Fruit fly (Drosophila melanogaster) whole organism, prepupa: ENCODE measurements around the gene His4r.

Source experiments
- Blimp-1 ChIP-seq: fragments of 200-800 bp; sonication (Bioruptor generic); optimal IDR thresholded peaks from 3 replicates; lab custom pipeline; 2017; ENCODE audit warnings: missing biosample characterization, missing genetic modification characterization, mild to moderate bottlenecking, moderate library complexity, missing genetic modification reagents
- CG10669 ChIP-seq: fragments of 200-800 bp; sonication (Bioruptor generic); optimal IDR thresholded peaks from 3 replicates; lab custom pipeline; 2018; ENCODE audit warnings: missing biosample characterization, mild to moderate bottlenecking, missing genetic modification characterization, moderate library complexity
- CG11294 ChIP-seq: fragments of 200-800 bp; sonication (Bioruptor generic); IDR thresholded peaks from 2 replicates; pipeline ENCODE4 v1.3.6; 2022; ENCODE audit warnings: missing biosample characterization, missing genetic modification characterization
- CG11762 ChIP-seq: fragments of 200-800 bp; sonication (Bioruptor generic); optimal IDR thresholded peaks from 3 replicates; lab custom pipeline; 2016; ENCODE audit warnings: missing biosample characterization, missing genetic modification characterization; ENCODE audit not compliant: insufficient read depth
- CG11902 ChIP-seq: fragments of 200-800 bp; sonication (Bioruptor generic); optimal IDR thresholded peaks from 3 replicates; lab custom pipeline; 2016; ENCODE audit warnings: missing biosample characterization, missing genetic modification characterization
- CG15336 ChIP-seq: fragments of 200-800 bp; sonication (Bioruptor generic); IDR thresholded peaks from 2 replicates; pipeline ENCODE4 v1.3.6; 2022; ENCODE audit warnings: missing biosample characterization, missing genetic modification characterization
- CG1621 ChIP-seq: fragments of 200-800 bp; sonication (Bioruptor generic); optimal IDR thresholded peaks from 3 replicates; lab custom pipeline; 2018; ENCODE audit warnings: missing biosample characterization, mild to moderate bottlenecking, missing genetic modification characterization
- CG16779 ChIP-seq: fragments of 200-800 bp; sonication (Bioruptor generic); optimal IDR thresholded peaks from 3 replicates; lab custom pipeline; 2017; ENCODE audit warnings: missing biosample characterization, mild to moderate bottlenecking, missing genetic modification characterization
- CG3032 ChIP-seq: fragments of 200-800 bp; optimal IDR thresholded peaks from 2 replicates; lab custom pipeline; 2019; ENCODE audit warnings: missing biosample characterization, mild to moderate bottlenecking, missing genetic modification characterization, moderate library complexity
- CG32006 ChIP-seq: fragments of 200-800 bp; sonication (Bioruptor generic); optimal IDR thresholded peaks from 3 replicates; lab custom pipeline; 2017; ENCODE audit warnings: missing biosample characterization, mild to moderate bottlenecking, missing genetic modification characterization
- CG34406 ChIP-seq: fragments of 200-800 bp; sonication (Bioruptor generic); optimal IDR thresholded peaks from 3 replicates; lab custom pipeline; 2016; ENCODE audit warnings: missing biosample characterization, missing genetic modification characterization
- CG3919 ChIP-seq: fragments of 200-800 bp; sonication (Bioruptor generic); optimal IDR thresholded peaks from 3 replicates; lab custom pipeline; 2016; ENCODE audit warnings: missing biosample characterization, missing genetic modification characterization
- CG4318 ChIP-seq: fragments of 200-800 bp; sonication (Bioruptor generic); optimal IDR thresholded peaks from 3 replicates; lab custom pipeline; 2017; ENCODE audit warnings: missing biosample characterization, mild to moderate bottlenecking, missing genetic modification characterization
- CG6163 ChIP-seq: fragments of 200-800 bp; sonication (Bioruptor generic); IDR thresholded peaks from 3 replicates; pipeline ENCODE4 v1.3.6; 2022; ENCODE audit warnings: missing biosample characterization, missing genetic modification characterization
- CG6276 ChIP-seq: fragments of 200-800 bp; sonication (Bioruptor generic); optimal IDR thresholded peaks from 2 replicates; lab custom pipeline; 2017; ENCODE audit warnings: missing biosample characterization, mild to moderate bottlenecking, missing genetic modification characterization
- CG6792 ChIP-seq: fragments of 200-800 bp; sonication (Bioruptor generic); optimal IDR thresholded peaks from 3 replicates; lab custom pipeline; 2016; ENCODE audit warnings: missing biosample characterization, missing genetic modification characterization
- CG6854 ChIP-seq: fragments of 200-800 bp; sonication (Bioruptor generic); optimal IDR thresholded peaks from 2 replicates; lab custom pipeline; 2017; ENCODE audit warnings: missing biosample characterization, mild to moderate bottlenecking, missing genetic modification characterization
- CG7368 ChIP-seq: fragments of 200-800 bp; sonication (Bioruptor generic); optimal IDR thresholded peaks from 3 replicates; lab custom pipeline; 2016; ENCODE audit warnings: missing biosample characterization, missing genetic modification characterization
- CG8119 ChIP-seq: fragments of 200-800 bp; sonication (Bioruptor generic); IDR thresholded peaks from 3 replicates; pipeline ENCODE4 v1.3.6; 2022; ENCODE audit warnings: missing biosample characterization, missing genetic modification characterization
- CG8319 ChIP-seq: fragments of 200-800 bp; sonication (Bioruptor generic); optimal IDR thresholded peaks from 3 replicates; lab custom pipeline; 2016; ENCODE audit warnings: missing biosample characterization, missing genetic modification characterization
- CG9139 ChIP-seq: fragments of 200-800 bp; sonication (Bioruptor generic); optimal IDR thresholded peaks from 3 replicates; lab custom pipeline; 2017; ENCODE audit warnings: missing biosample characterization, mild to moderate bottlenecking, missing genetic modification characterization
- Eip93F ChIP-seq: fragments of 200-800 bp; sonication (Bioruptor generic); optimal IDR thresholded peaks from 2 replicates; lab custom pipeline; 2016; ENCODE audit warnings: missing biosample characterization, mild to moderate bottlenecking, missing genetic modification characterization
- Ets21C ChIP-seq: fragments of 200-800 bp; sonication (Bioruptor generic); optimal IDR thresholded peaks from 3 replicates; lab custom pipeline; 2016; ENCODE audit warnings: missing biosample characterization, missing genetic modification characterization
- Ets96B ChIP-seq: fragments of 200-800 bp; optimal IDR thresholded peaks from 2 replicates; lab custom pipeline; 2019; ENCODE audit warnings: missing biosample characterization, mild to moderate bottlenecking, missing genetic modification characterization, moderate library complexity
- Gug ChIP-seq: fragments of 200-800 bp; sonication (Bioruptor generic); IDR thresholded peaks from 2 replicates; pipeline ENCODE4 v1.3.6; 2022; ENCODE audit warnings: missing biosample characterization, missing genetic modification characterization
- Hr38 ChIP-seq: sonication (Bioruptor generic); optimal IDR thresholded peaks from 2 replicates; lab custom pipeline; 2016; ENCODE audit warnings: missing biosample characterization, missing genetic modification characterization
- Hr39 ChIP-seq: fragments of 200-800 bp; sonication (Bioruptor generic); optimal IDR thresholded peaks from 2 replicates; lab custom pipeline; 2016; ENCODE audit warnings: missing biosample characterization, missing genetic modification characterization
- Hr4 ChIP-seq: fragments of 200-800 bp; sonication (Bioruptor generic); optimal IDR thresholded peaks from 3 replicates; lab custom pipeline; 2016; ENCODE audit warnings: missing biosample characterization, missing genetic modification characterization
- Lpt ChIP-seq: fragments of 200-800 bp; sonication (Bioruptor generic); optimal IDR thresholded peaks from 3 replicates; lab custom pipeline; 2016; ENCODE audit warnings: missing biosample characterization, missing genetic modification characterization
- Met ChIP-seq: fragments of 200-800 bp; sonication (Bioruptor generic); optimal IDR thresholded peaks from 3 replicates; lab custom pipeline; 2016; ENCODE audit warnings: missing biosample characterization, missing genetic modification characterization
- OdsH ChIP-seq: fragments of 200-800 bp; sonication (Bioruptor generic); optimal IDR thresholded peaks from 3 replicates; lab custom pipeline; 2016; ENCODE audit warnings: missing biosample characterization, missing genetic modification characterization
- Smox ChIP-seq: fragments of 200-800 bp; sonication (Bioruptor generic); optimal IDR thresholded peaks from 3 replicates; lab custom pipeline; 2016; ENCODE audit warnings: missing biosample characterization, missing genetic modification characterization
- Sox102F ChIP-seq: fragments of 200-800 bp; sonication (Bioruptor generic); optimal IDR thresholded peaks from 2 replicates; lab custom pipeline; 2016; ENCODE audit warnings: missing biosample characterization, mild to moderate bottlenecking, missing genetic modification characterization
- Sox14 ChIP-seq: fragments of 200-800 bp; sonication (Bioruptor generic); optimal IDR thresholded peaks from 3 replicates; lab custom pipeline; 2016; ENCODE audit warnings: missing biosample characterization, missing genetic modification characterization
- Sox15 ChIP-seq: fragments of 200-800 bp; sonication (Bioruptor generic); optimal IDR thresholded peaks from 3 replicates; lab custom pipeline; 2016; ENCODE audit warnings: missing biosample characterization, missing genetic modification characterization
- achi ChIP-seq: fragments of 200-800 bp; sonication (Bioruptor generic); optimal IDR thresholded peaks from 3 replicates; lab custom pipeline; 2016; ENCODE audit warnings: missing biosample characterization, missing genetic modification characterization
- acj6 ChIP-seq: fragments of 200-800 bp; sonication (Bioruptor generic); optimal IDR thresholded peaks from 3 replicates; lab custom pipeline; 2016; ENCODE audit warnings: missing biosample characterization, missing genetic modification characterization
- cyc ChIP-seq: fragments of 200-800 bp; sonication (Bioruptor generic); optimal IDR thresholded peaks from 3 replicates; lab custom pipeline; 2016; ENCODE audit warnings: missing biosample characterization, missing genetic modification characterization
- dac ChIP-seq: fragments of 200-800 bp; sonication (Bioruptor generic); optimal IDR thresholded peaks from 2 replicates; lab custom pipeline; 2017; ENCODE audit warnings: missing biosample characterization, mild to moderate bottlenecking, missing genetic modification characterization
- dsx ChIP-seq: fragments of 200-800 bp; optimal IDR thresholded peaks from 3 replicates; lab custom pipeline; 2019; ENCODE audit warnings: missing biosample characterization, mild to moderate bottlenecking, missing genetic modification characterization, moderate library complexity; ENCODE audit not compliant: poor library complexity, severe bottlenecking
- esn ChIP-seq: fragments of 200-800 bp; sonication (Bioruptor generic); optimal IDR thresholded peaks from 2 replicates; lab custom pipeline; 2016; ENCODE audit warnings: missing biosample characterization, mild to moderate bottlenecking, missing genetic modification characterization, moderate library complexity
- fd59A ChIP-seq: fragments of 200-800 bp; sonication (Bioruptor generic); optimal IDR thresholded peaks from 2 replicates; lab custom pipeline; 2017; ENCODE audit warnings: missing biosample characterization, mild to moderate bottlenecking, missing genetic modification characterization, missing genetic modification reagents
- fd85E ChIP-seq: fragments of 200-800 bp; sonication (Bioruptor generic); optimal IDR thresholded peaks from 3 replicates; lab custom pipeline; 2016; ENCODE audit warnings: missing biosample characterization, missing genetic modification characterization
- fkh ChIP-seq: fragments of 200-800 bp; sonication (Bioruptor generic); optimal IDR thresholded peaks from 3 replicates; lab custom pipeline; 2017; ENCODE audit warnings: missing biosample characterization, mild to moderate bottlenecking, missing genetic modification characterization, moderate library complexity
- net ChIP-seq: fragments of 200-800 bp; sonication (Bioruptor generic); optimal IDR thresholded peaks from 3 replicates; lab custom pipeline; 2016; ENCODE audit warnings: missing biosample characterization, missing genetic modification characterization
- pdm3 ChIP-seq: fragments of 200-800 bp; sonication (Bioruptor generic); optimal IDR thresholded peaks from 3 replicates; lab custom pipeline; 2016; ENCODE audit warnings: missing biosample characterization, missing genetic modification characterization
- salr ChIP-seq, 2 experiments: fragments of 200-800 bp; sonication (Bioruptor generic); optimal IDR thresholded peaks; 3 replicates each; lab custom pipeline; 2016 to 2018; ENCODE audit warnings: missing biosample characterization in 2 of 2, missing genetic modification characterization in 2 of 2, mild to moderate bottlenecking in 1 of 2
- spab ChIP-seq: fragments of 200-800 bp; sonication (Bioruptor generic); optimal IDR thresholded peaks from 2 replicates; lab custom pipeline; 2017; ENCODE audit warnings: missing biosample characterization, mild to moderate bottlenecking, missing genetic modification characterization, missing genetic modification reagents
- ss ChIP-seq, 2 experiments: fragments of 200-800 bp; sonication (Bioruptor generic); optimal IDR thresholded peaks; 2 replicates in 1 of 2; 3 replicates in 1 of 2; lab custom pipeline; 2017 to 2018; ENCODE audit warnings: mild to moderate bottlenecking in 2 of 2, missing biosample characterization in 2 of 2, missing genetic modification characterization in 2 of 2, moderate library complexity in 1 of 2
- svp ChIP-seq: fragments of 200-800 bp; sonication (Bioruptor generic); peaks from one replicate; lab custom pipeline; 2016; ENCODE audit warnings: missing biosample characterization, missing genetic modification characterization
- topi ChIP-seq: fragments of 200-800 bp; sonication (Bioruptor generic); optimal IDR thresholded peaks from 3 replicates; lab custom pipeline; 2016; ENCODE audit warnings: missing biosample characterization, missing genetic modification characterization

His4r gene

dm6 chr3R:14577803-14578493, 47.6 kb upstream of the His4r start:
- TF ChIP-seq acj6, result peak; percentile 38
- peak; percentile 14 for TF ChIP-seq Smox (GFP tag; lab: Kevin White, UChicago)
- no peak for TF ChIP-seq Blimp-1 (GFP tag; lab: Kevin White, UChicago)
- no peak for TF ChIP-seq Eip93F (GFP tag; lab: Kevin White, UChicago)
- no peak for TF ChIP-seq fd85E (GFP tag; lab: Kevin White, UChicago)
- TF ChIP-seq CG6792 (GFP tag; lab: Kevin White, UChicago), result no peak
- peak; percentile 26 for TF ChIP-seq achi (GFP tag; lab: Kevin White, UChicago)
- no peak for TF ChIP-seq CG6163
- TF ChIP-seq CG11902, result no peak
- no peak for TF ChIP-seq CG7368 (GFP tag; lab: Kevin White, UChicago)
- peak; percentile 29 for TF ChIP-seq esn (GFP tag; lab: Kevin White, UChicago)
- peak; percentile 46 for TF ChIP-seq CG32006 (GFP tag; lab: Kevin White, UChicago)
- no peak for TF ChIP-seq CG11294 (GFP tag; lab: Robert Waterston, UW)
- peak; percentile 25 for TF ChIP-seq cyc (GFP tag; lab: Kevin White, UChicago)
- peak; percentile 26 for TF ChIP-seq dsx (GFP tag; lab: Kevin White, UChicago)
- TF ChIP-seq CG8119 (GFP tag; lab: Robert Waterston, UW), result no peak
- no peak for TF ChIP-seq CG10669 (GFP tag; lab: Kevin White, UChicago)
- TF ChIP-seq Sox14 (GFP tag; lab: Kevin White, UChicago), result peak; percentile 11
- TF ChIP-seq Sox15 (GFP tag; lab: Kevin White, UChicago), result no peak
- peak; percentile 33 for TF ChIP-seq Hr39
- peak; percentile 42; the same call in 1 of the 2 replicates for TF ChIP-seq CG15336 (GFP tag; lab: Robert Waterston, UW)
- no peak for TF ChIP-seq Sox102F (GFP tag; lab: Kevin White, UChicago)
- TF ChIP-seq Lpt (GFP tag; lab: Kevin White, UChicago), result no peak
- no peak for TF ChIP-seq CG6854 (GFP tag; lab: Kevin White, UChicago)
- TF ChIP-seq CG6276 (GFP tag; lab: Kevin White, UChicago), result no peak
- peak; percentile 35 for TF ChIP-seq topi (GFP tag; lab: Kevin White, UChicago)
- TF ChIP-seq Hr4 (GFP tag; lab: Kevin White, UChicago), result peak; percentile 38
- TF ChIP-seq Ets21C (GFP tag; lab: Kevin White, UChicago), result no peak
- TF ChIP-seq svp (GFP tag; lab: Kevin White, UChicago), result peak; percentile 72
- no peak for TF ChIP-seq CG4318
- no peak for TF ChIP-seq CG16779
- no peak for TF ChIP-seq fd59A
- no peak for TF ChIP-seq CG3919
- TF ChIP-seq CG9139 (GFP tag; lab: Kevin White, UChicago), result no peak
- TF ChIP-seq CG11762 (GFP tag; lab: Kevin White, UChicago), result no peak
- TF ChIP-seq pdm3 (GFP tag; lab: Kevin White, UChicago), result peak; percentile 41
- TF ChIP-seq Hr38, result no peak
- no peak for TF ChIP-seq Gug
- TF ChIP-seq Met (GFP tag; lab: Kevin White, UChicago), result peak; percentile 37
- TF ChIP-seq ss (GFP tag; optimal IDR thresholded peaks at IDR 0.05; lab: Kevin White, UChicago), result no peak
- no peak for TF ChIP-seq fkh (GFP tag; lab: Kevin White, UChicago)
- no peak for TF ChIP-seq dac
- TF ChIP-seq CG3032 (tag; lab: Kevin White, UChicago), result peak; percentile 48
- TF ChIP-seq CG34406 (GFP tag; lab: Kevin White, UChicago), result peak; percentile 39
- no peak for TF ChIP-seq salr (GFP tag; optimal IDR thresholded peaks at IDR 0.05; lab: Kevin White, UChicago)
- no peak for TF ChIP-seq spab (GFP tag; lab: Kevin White, UChicago)
- peak; percentile 35 for TF ChIP-seq OdsH
- TF ChIP-seq CG1621 (tag; lab: Kevin White, UChicago), result no peak
- TF ChIP-seq CG8319, result no peak
- no peak for TF ChIP-seq net (GFP tag; lab: Kevin White, UChicago)
- TF ChIP-seq Ets96B (tag; lab: Kevin White, UChicago), result peak; percentile 37
